Worm (Caenorhabditis elegans) whole organism, L2 larva: ENCODE measurements around the gene pgap-1.

Source experiments
- R02D3.7 ChIP-seq: fragments of 150-350 bp; optimal IDR thresholded peaks from 2 replicates; lab custom pipeline; 2014; ENCODE audit warnings: missing biosample characterization, missing genetic modification characterization
- ZK546.5 ChIP-seq: sonication (generic microtip); optimal IDR thresholded peaks from 2 replicates; lab custom pipeline; 2017; ENCODE audit warnings: missing biosample characterization, missing genetic modification characterization
- ama-1 ChIP-seq: fragments of 150-350 bp; optimal IDR thresholded peaks from 2 replicates; lab custom pipeline; 2018; ENCODE audit warnings: inconsistent platforms
- blmp-1 ChIP-seq: sonication (generic microtip); optimal IDR thresholded peaks from 2 replicates; lab custom pipeline; 2017; ENCODE audit warnings: missing genetic modification characterization, mild to moderate bottlenecking, missing compliant biosample characterization, antibody characterized with exemption, moderate library complexity; ENCODE audit not compliant: insufficient read depth
- ceh-82 ChIP-seq: fragments of 150-350 bp; optimal IDR thresholded peaks from 2 replicates; lab custom pipeline; 2014; ENCODE audit warnings: missing biosample characterization, missing genetic modification characterization
- elt-1 ChIP-seq: fragments of 150-350 bp; optimal IDR thresholded peaks from 2 replicates; lab custom pipeline; 2014; ENCODE audit warnings: missing biosample characterization, missing genetic modification characterization
- lin-39 ChIP-seq: fragments of 150-350 bp; optimal IDR thresholded peaks from 2 replicates; lab custom pipeline; 2014; ENCODE audit warnings: missing biosample characterization, missing genetic modification reagents, missing genetic modification characterization
- lsy-2 ChIP-seq, 2 experiments: fragments of 150-350 bp in 1 of 2; sonication (generic microtip) in 1 of 2; optimal IDR thresholded peaks; 2 replicates each; lab custom pipeline; 2014 to 2017; ENCODE audit warnings: missing biosample characterization in 2 of 2, missing genetic modification characterization in 2 of 2
- nhr-10 ChIP-seq: sonication (generic microtip); optimal IDR thresholded peaks from 2 replicates; lab custom pipeline; 2017; ENCODE audit warnings: missing biosample characterization, missing genetic modification characterization
- nhr-12 ChIP-seq: fragments of 150-350 bp; optimal IDR thresholded peaks from 2 replicates; lab custom pipeline; 2014; ENCODE audit warnings: missing biosample characterization, missing genetic modification characterization
- nhr-6 ChIP-seq: fragments of 150-350 bp; optimal IDR thresholded peaks from 2 replicates; lab custom pipeline; 2014; ENCODE audit warnings: missing biosample characterization, missing genetic modification characterization
- zag-1 ChIP-seq: fragments of 150-350 bp; optimal IDR thresholded peaks from 2 replicates; lab custom pipeline; 2014; ENCODE audit warnings: missing biosample characterization, missing genetic modification characterization
- ztf-11 ChIP-seq: sonication (generic microtip); optimal IDR thresholded peaks from 2 replicates; lab custom pipeline; 2017; ENCODE audit warnings: missing biosample characterization, missing genetic modification characterization

DNA sequence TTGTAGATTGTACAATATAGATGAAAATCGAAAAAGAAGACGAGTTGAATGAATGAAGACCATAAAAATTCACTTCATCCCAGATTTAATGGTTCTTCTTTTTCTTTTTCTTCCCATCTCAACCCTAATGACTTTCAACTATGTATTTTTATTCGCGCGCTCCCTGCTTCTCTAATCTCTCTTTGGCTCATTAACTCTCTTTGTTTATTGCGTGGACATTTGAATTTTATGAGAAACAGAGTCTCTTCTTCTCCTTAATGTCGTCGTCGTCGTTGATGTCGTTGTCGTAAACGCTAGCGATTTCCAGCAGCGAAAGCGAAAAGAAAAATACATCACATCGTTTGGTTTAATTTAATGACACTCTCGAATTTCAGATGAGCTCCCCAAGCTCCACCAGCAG is 27.1 kb upstream of the pgap-1 start:
- TF ChIP-seq nhr-10 (no peak), lsy-2 (tag; optimal IDR thresholded peaks at IDR 0.05; lab: Kevin White, UChicago) (no peak), elt-1 (tag; lab: Kevin White, UChicago) (no peak), ama-1 (lab: Kevin White, UChicago) (no peak), zag-1 (tag; lab: Kevin White, UChicago) (no peak), R02D3.7 (tag; lab: Kevin White, UChicago) (no peak), ceh-82 (tag; lab: Kevin White, UChicago) (no peak), lin-39 (tag; lab: Kevin White, UChicago) (no peak), blmp-1 (tag; lab: Kevin White, UChicago) (no peak), ztf-11 (no peak), ZK546.5 (tag; lab: Kevin White, UChicago) (no peak), nhr-6 (tag; lab: Kevin White, UChicago) (no peak), nhr-12 (tag; lab: Kevin White, UChicago) (no peak)
